Worm (Caenorhabditis elegans) whole organism, L4/young adult: ENCODE results near the gene gtap-1.

Source experiments
- W03F9.2 ChIP-seq: fragments of 150-350 bp; optimal IDR thresholded peaks from 2 replicates; lab custom pipeline; 2014; ENCODE audit warnings: missing biosample characterization, missing genetic modification characterization
- dao-5 ChIP-seq: sonication (generic microtip); optimal IDR thresholded peaks from 2 replicates; lab custom pipeline; 2016; ENCODE audit warnings: missing genotype, missing genetic modification characterization, moderate library complexity, missing compliant biosample characterization

- TF ChIP-seq W03F9.2 (peak; percentile 38), dao-5 (tag; lab: Kevin White, UChicago) (no peak)
These were observed 6.2 kb upstream of the gtap-1 start, which contains the start of gene ZK1248.19 for ce11 chrII:5839227-5839626.
